Worm (Caenorhabditis elegans) whole organism, L3 larva: ENCODE data around the gene clec-162.
A peak's percentile ranks its signal among the peaks of the same experiment; 100 is the strongest.
"Not testable (repeated sequence)": the region's sequence is repeated elsewhere in the genome, so short reads cannot be mapped to it uniquely, and the experiment has no call there.

Source experiments
- ceh-82 ChIP-seq: fragments of 150-350 bp; optimal IDR thresholded peaks from 2 replicates; lab custom pipeline; 2014; ENCODE audit warnings: missing biosample characterization, missing genetic modification characterization
- elt-3 ChIP-seq, 3 experiments: fragments of 150-350 bp in 1 of 3; sonication (generic microtip) in 2 of 3; optimal IDR thresholded peaks; 2 replicates in 2 of 3; 4 replicates in 1 of 3; lab custom pipeline; 2014 to 2017; ENCODE audit warnings: missing biosample characterization in 3 of 3, missing genetic modification characterization in 3 of 3
- hmg-11 ChIP-seq: sonication (generic microtip); optimal IDR thresholded peaks from 2 replicates; lab custom pipeline; 2016; ENCODE audit warnings: missing genetic modification characterization, missing compliant biosample characterization
- jun-1 ChIP-seq: fragments of 150-350 bp; optimal IDR thresholded peaks from 2 replicates; lab custom pipeline; 2014; ENCODE audit warnings: missing biosample characterization, missing genetic modification reagents, missing genetic modification characterization
- nhr-23 ChIP-seq: fragments of 150-350 bp; optimal IDR thresholded peaks from 2 replicates; lab custom pipeline; 2014; ENCODE audit warnings: missing biosample characterization, missing genetic modification reagents, missing genetic modification characterization
- nhr-76 ChIP-seq: fragments of 150-350 bp; sonication (generic microtip); optimal IDR thresholded peaks from 5 replicates; lab custom pipeline; 2014; ENCODE audit warnings: missing biosample characterization, missing genetic modification characterization
- skn-1 ChIP-seq: fragments of 150-350 bp; optimal IDR thresholded peaks from 2 replicates; lab custom pipeline; 2014; ENCODE audit warnings: missing biosample characterization, missing genetic modification characterization

Gene clec-162

ce11 chrIII:9681206-9681605, 43.8 kb downstream of the clec-162 start, which contains the start of gene C07A9.13:
Gene C07A9.13, minus strand, starts transcription at chrIII:9681306.
- TF ChIP-seq skn-1 (tag; lab: Kevin White, UChicago); nhr-23; ceh-82 (tag; lab: Kevin White, UChicago): not testable (repeated sequence)
- TF ChIP-seq, all 47 proteins: peak for 0; not testable (repeated sequence) for 47

ce11 chrIII:9678819-9679218, 46.2 kb downstream of the clec-162 start, which contains the start of gene ugt-60:
Gene ugt-60, minus strand, starts transcription at chrIII:9679051.
- TF ChIP-seq hmg-11 = no peak
- TF ChIP-seq nhr-76 (tag; lab: Kevin White, UChicago) = no peak
- no peak for TF ChIP-seq jun-1 (tag; lab: Kevin White, UChicago)
- TF ChIP-seq ceh-82 (tag; lab: Kevin White, UChicago) = no peak
- TF ChIP-seq elt-3 (tag; optimal IDR thresholded peaks at IDR 0.05; lab: Kevin White, UChicago) = peak in 1 of 3 experiments; percentile 10
- TF ChIP-seq, all 47 proteins: peak for 1
